Fruit fly (Drosophila melanogaster) whole organism: ENCODE results near the gene Ccz1.

Experiments
- EcR ChIP-seq, 2 experiments: fragments of >200 bp; optimal IDR thresholded peaks; 2 replicates each; lab custom pipeline; 2017; ENCODE audit warnings: missing biosample characterization in 2 of 2, missing genetic modification characterization in 2 of 2, missing genetic modification reagents in 2 of 2
- psq ChIP-seq: fragments of >200 bp; optimal IDR thresholded peaks from 2 replicates; lab custom pipeline; 2017

DNA sequence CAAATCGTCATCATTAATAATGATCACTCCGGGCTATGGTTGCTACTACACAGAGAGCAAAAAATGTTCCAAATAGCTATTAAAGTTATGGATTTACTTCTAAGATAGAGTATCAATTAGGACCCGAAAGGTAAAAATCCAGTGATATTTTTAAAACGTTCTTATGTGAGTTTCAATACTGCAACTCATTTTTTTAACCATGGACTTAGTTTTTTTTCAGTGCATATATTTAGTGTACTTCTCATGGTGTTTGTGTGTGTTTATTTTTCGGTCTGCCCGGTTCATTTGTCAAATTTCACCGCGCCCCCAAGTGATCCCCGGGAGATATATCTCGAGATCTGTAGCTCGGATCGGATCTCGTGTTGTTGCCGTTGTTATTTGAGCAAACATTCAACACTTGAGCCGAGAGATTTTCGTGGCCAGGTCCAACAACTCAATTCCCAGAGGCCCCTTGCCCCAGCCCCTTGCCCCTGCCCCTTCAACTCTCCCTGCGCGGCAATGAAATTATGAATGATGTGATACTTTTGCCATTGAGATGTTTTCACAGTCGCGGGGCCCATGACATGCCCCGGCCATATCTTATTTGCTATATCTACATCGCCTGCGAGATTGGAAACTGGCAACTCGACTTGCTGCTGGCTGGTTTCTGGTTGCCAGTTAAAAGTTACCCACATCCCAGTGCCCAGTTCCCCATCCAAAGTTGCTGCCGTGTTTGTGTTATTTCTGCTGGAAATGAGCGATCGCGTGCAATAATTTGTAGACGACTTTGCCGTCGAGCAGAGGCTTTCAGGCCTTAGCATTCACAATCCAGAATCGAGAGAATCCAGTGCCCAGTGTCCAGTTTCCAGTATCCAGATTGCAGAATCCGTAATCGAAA, 36.2 kb downstream of the Ccz1 start:
- no peak for TF ChIP-seq psq (lab: Kevin White, UChicago)
- TF ChIP-seq EcR (GFP tag; optimal IDR thresholded peaks at IDR 0.05; lab: Kevin White, UChicago), result no peak
